Worm (Caenorhabditis elegans): Measurements from ENCODE around the gene C30G12.1.

DNA sequence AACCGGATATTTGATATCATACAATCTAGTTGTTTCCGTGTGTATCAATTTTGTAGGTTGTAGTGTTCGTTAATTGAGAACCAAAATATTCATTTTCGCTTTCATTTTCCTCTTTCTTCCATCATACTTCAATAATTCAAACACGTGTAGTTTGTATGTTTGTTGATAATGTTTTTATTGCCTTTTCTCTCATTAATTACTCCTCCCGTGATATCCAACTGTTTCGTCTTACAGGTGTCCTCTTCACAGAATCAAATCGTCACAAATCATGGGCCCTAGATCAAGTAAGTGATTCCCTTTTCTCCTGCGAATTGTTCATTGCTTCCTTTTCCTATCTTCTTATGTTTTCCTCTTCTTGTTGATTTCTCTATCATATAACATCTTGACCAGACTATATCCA is 39.9 kb downstream of the C30G12.1 start, which contains the start of gene nhr-21:
- no peak for TF ChIP-seq elt-2 (tag; optimal IDR thresholded peaks at IDR 0.05)
- no peak for TF ChIP-seq lir-3 (tag; optimal IDR thresholded peaks at IDR 0.05; ENCODE audit: poor library complexity)
- TF ChIP-seq snpc-4 (tag; optimal IDR thresholded peaks at IDR 0.05): no peak
- peak; percentile 18 for TF ChIP-seq fos-1 (tag; optimal IDR thresholded peaks at IDR 0.05)
- no peak for TF ChIP-seq pqm-1 (tag; optimal IDR thresholded peaks at IDR 0.05)
- peak in 5 of 6 experiments; percentile 46 to 91 (median 62) for TF ChIP-seq elt-3 (tag; optimal IDR thresholded peaks at IDR 0.05)
